Fruit fly (Drosophila melanogaster) whole organism, embryonic: ENCODE measurements around the gene CG13601.

Experiments used
- Atf-2 ChIP-seq: fragments of 200-800 bp; sonication (Bioruptor generic); optimal IDR thresholded peaks from 2 replicates; lab custom pipeline; 2016; ENCODE audit warnings: missing biosample characterization, missing genetic modification characterization
- Awh ChIP-seq: fragments of 200-800 bp; sonication (Bioruptor generic); IDR thresholded peaks from 2 replicates; pipeline ENCODE4, ENCODE4 v1.3.6; 2022; ENCODE audit warnings: missing biosample characterization, missing genetic modification characterization
- C15 ChIP-seq: fragments of 200-800 bp; sonication (Bioruptor generic); IDR thresholded peaks from 3 replicates; pipeline ENCODE4 v1.3.6; 2022; ENCODE audit warnings: missing biosample characterization, missing genetic modification characterization
- CG11560 ChIP-seq: fragments of 200-800 bp; sonication (Bioruptor generic); IDR thresholded peaks from 3 replicates; pipeline ENCODE4 v1.3.6; 2022; ENCODE audit warnings: missing biosample characterization, missing genetic modification characterization
- CG12391 ChIP-seq: fragments of 200-800 bp; sonication (Bioruptor generic); optimal IDR thresholded peaks from 3 replicates; lab custom pipeline; 2018; ENCODE audit warnings: missing biosample characterization, mild to moderate bottlenecking, missing genetic modification characterization, moderate library complexity
- CG12659 ChIP-seq: fragments of 200-800 bp; sonication (Bioruptor generic); optimal IDR thresholded peaks from 3 replicates; lab custom pipeline; 2017; ENCODE audit warnings: mild to moderate bottlenecking, missing biosample characterization, missing genetic modification reagents, missing genetic modification characterization
- CG12942 ChIP-seq: fragments of 200-800 bp; sonication (Bioruptor generic); optimal IDR thresholded peaks from 3 replicates; lab custom pipeline; 2016; ENCODE audit warnings: missing biosample characterization, missing genetic modification characterization
- CG13624 ChIP-seq: fragments of 200-800 bp; sonication (Bioruptor generic); optimal IDR thresholded peaks from 2 replicates; lab custom pipeline; 2016; ENCODE audit warnings: missing biosample characterization, missing genetic modification characterization
- CG13775 ChIP-seq: fragments of 200-800 bp; sonication (Bioruptor generic); optimal IDR thresholded peaks from 3 replicates; lab custom pipeline; 2017; ENCODE audit warnings: missing biosample characterization, mild to moderate bottlenecking, missing genetic modification characterization
- CG14965 ChIP-seq: fragments of 200-800 bp; sonication (Bioruptor generic); optimal IDR thresholded peaks from 2 replicates; lab custom pipeline; 2016; ENCODE audit warnings: missing biosample characterization, missing genetic modification characterization, borderline replicate concordance
- CG15479 ChIP-seq: fragments of 200-800 bp; sonication (Bioruptor generic); optimal IDR thresholded peaks from 3 replicates; lab custom pipeline; 2019; ENCODE audit warnings: missing biosample characterization, mild to moderate bottlenecking, missing genetic modification characterization, moderate library complexity
- CG16779 ChIP-seq: fragments of 200-800 bp; sonication (Bioruptor generic); IDR thresholded peaks from 2 replicates; pipeline ENCODE4 v1.3.6; 2022; ENCODE audit warnings: missing biosample characterization, missing genetic modification characterization
- CG16813 ChIP-seq: fragments of 200-800 bp; sonication (Bioruptor generic); IDR thresholded peaks from 3 replicates; pipeline ENCODE4 v1.3.6; 2022; ENCODE audit warnings: missing biosample characterization, missing genetic modification characterization; ENCODE audit not compliant: partially characterized antibody
- CG32532 ChIP-seq: fragments of 200-800 bp; sonication (Bioruptor generic); IDR thresholded peaks from 2 replicates; pipeline ENCODE4 v1.3.6; 2022; ENCODE audit warnings: missing biosample characterization, missing genetic modification characterization
- CG3838 ChIP-seq: fragments of 200-800 bp; sonication (Bioruptor generic); optimal IDR thresholded peaks from 3 replicates; lab custom pipeline; 2016; ENCODE audit warnings: missing biosample characterization, missing genetic modification characterization
- CG4730 ChIP-seq: fragments of 200-800 bp; sonication (Bioruptor generic); IDR thresholded peaks from 2 replicates; pipeline ENCODE4 v1.3.6; 2022; ENCODE audit warnings: missing biosample characterization, missing genetic modification characterization
- CG5245 ChIP-seq: fragments of 200-800 bp; sonication (Bioruptor generic); optimal IDR thresholded peaks from 3 replicates; lab custom pipeline; 2016; ENCODE audit warnings: missing biosample characterization, missing genetic modification characterization
- CG6765 ChIP-seq: fragments of 200-800 bp; sonication (Bioruptor generic); optimal IDR thresholded peaks from 3 replicates; lab custom pipeline; 2017; ENCODE audit warnings: missing biosample characterization, mild to moderate bottlenecking, missing genetic modification characterization
- CG6854 ChIP-seq: fragments of 200-800 bp; sonication (Bioruptor generic); optimal IDR thresholded peaks from 3 replicates; lab custom pipeline; 2017; ENCODE audit warnings: missing biosample characterization, mild to moderate bottlenecking, missing genetic modification characterization
- CG7271 ChIP-seq: fragments of 200-800 bp; sonication (Bioruptor generic); optimal IDR thresholded peaks from 2 replicates; lab custom pipeline; 2018; ENCODE audit warnings: missing biosample characterization, mild to moderate bottlenecking, missing genetic modification characterization, moderate library complexity
- CG8089 ChIP-seq: fragments of 200-800 bp; sonication (Bioruptor generic); optimal IDR thresholded peaks from 3 replicates; lab custom pipeline; 2016; ENCODE audit warnings: missing biosample characterization, missing genetic modification characterization
- Dbx ChIP-seq: fragments of 200-800 bp; sonication (Bioruptor generic); IDR thresholded peaks from 3 replicates; pipeline ENCODE4 v1.3.6; 2022; ENCODE audit warnings: missing biosample characterization, missing genetic modification characterization
- Dp ChIP-seq: fragments of 200-800 bp; sonication (Bioruptor generic); optimal IDR thresholded peaks from 2 replicates; lab custom pipeline; 2018; ENCODE audit warnings: missing biosample characterization, mild to moderate bottlenecking, missing genetic modification characterization, moderate library complexity
- GATAe ChIP-seq: fragments of 200-800 bp; sonication (Bioruptor generic); conservative IDR thresholded peaks from 2 replicates; pipeline ENCODE4 v1.3.6; 2022; ENCODE audit warnings: missing biosample characterization, missing genetic modification characterization
- HLH54F ChIP-seq: fragments of 200-800 bp; sonication (Bioruptor generic); optimal IDR thresholded peaks from 3 replicates; lab custom pipeline; 2016; ENCODE audit warnings: missing biosample characterization, missing genetic modification characterization
- Hand ChIP-seq: fragments of 200-800 bp; sonication (Bioruptor generic); optimal IDR thresholded peaks from 2 replicates; lab custom pipeline; 2017; ENCODE audit warnings: mild to moderate bottlenecking, missing biosample characterization, missing genetic modification reagents, missing genetic modification characterization
- Lhr ChIP-seq: fragments of 200-800 bp; sonication (Bioruptor generic); optimal IDR thresholded peaks from 3 replicates; lab custom pipeline; 2017; ENCODE audit warnings: mild to moderate bottlenecking, missing biosample characterization, missing genetic modification reagents, missing genetic modification characterization
- Max ChIP-seq: fragments of 200-800 bp; sonication (Bioruptor generic); optimal IDR thresholded peaks from 2 replicates; lab custom pipeline; 2016; ENCODE audit warnings: missing biosample characterization, mild to moderate bottlenecking, missing genetic modification characterization
- Med ChIP-seq: fragments of 200-800 bp; sonication (Bioruptor generic); peaks from one replicate; lab custom pipeline; 2016; ENCODE audit warnings: missing biosample characterization, missing genetic modification characterization, mild to moderate bottlenecking, inconsistent platforms, moderate library complexity
- Meics ChIP-seq: fragments of 200-800 bp; sonication (Bioruptor generic); optimal IDR thresholded peaks from 2 replicates; lab custom pipeline; 2017; ENCODE audit warnings: missing biosample characterization, mild to moderate bottlenecking, missing genetic modification characterization
- Neu2 ChIP-seq: fragments of 200-800 bp; sonication (Bioruptor generic); optimal IDR thresholded peaks from 3 replicates; lab custom pipeline; 2016; ENCODE audit warnings: missing biosample characterization, missing genetic modification characterization, borderline replicate concordance
- Oaz ChIP-seq: fragments of 200-800 bp; sonication (Bioruptor generic); IDR thresholded peaks from 2 replicates; pipeline ENCODE4 v1.3.6; 2022; ENCODE audit warnings: missing biosample characterization, missing genetic modification characterization
- Poxn ChIP-seq: fragments of 200-800 bp; sonication (Bioruptor generic); IDR thresholded peaks from 2 replicates; pipeline ENCODE4 v1.3.6; 2022; ENCODE audit warnings: missing biosample characterization, missing genetic modification characterization
- Trl ChIP-seq, 3 experiments: fragments of >200 bp in 2 of 3; fragments of 200-800 bp in 1 of 3; sonication (Bioruptor generic) in 1 of 3; optimal IDR thresholded peaks; 2 replicates in 1 of 3; 3 replicates in 2 of 3; lab custom pipeline; 2016 to 2017; ENCODE audit warnings: missing biosample characterization in 1 of 3, missing genetic modification characterization in 1 of 3
- ara ChIP-seq: fragments of 200-800 bp; sonication (Bioruptor generic); IDR thresholded peaks from 2 replicates; pipeline ENCODE4 v1.3.6; 2022; ENCODE audit warnings: missing biosample characterization, missing genetic modification characterization
- cad ChIP-seq: fragments of >200 bp; optimal IDR thresholded peaks from 2 replicates; lab custom pipeline; 2017; ENCODE audit warnings: missing biosample characterization, missing genetic modification characterization
- dimm ChIP-seq: fragments of 200-800 bp; sonication (Bioruptor generic); IDR thresholded peaks from 2 replicates; pipeline ENCODE4 v1.3.6; 2022; ENCODE audit warnings: missing biosample characterization, missing genetic modification characterization
- dpn ChIP-seq, 2 experiments: fragments of 200-800 bp; sonication (Bioruptor generic); optimal IDR thresholded peaks; 3 replicates each; lab custom pipeline; 2016; ENCODE audit warnings: missing biosample characterization in 2 of 2, missing genetic modification characterization in 2 of 2
- eve ChIP-seq, 2 experiments: fragments of >200 bp; optimal IDR thresholded peaks; 2 replicates each; lab custom pipeline; 2017; ENCODE audit warnings: missing biosample characterization in 2 of 2, missing genetic modification characterization in 2 of 2
- fu2 ChIP-seq: fragments of 200-800 bp; sonication (Bioruptor generic); optimal IDR thresholded peaks from 2 replicates; lab custom pipeline; 2016; ENCODE audit warnings: missing biosample characterization, missing genetic modification characterization
- gce ChIP-seq: fragments of 200-800 bp; sonication (Bioruptor generic); IDR thresholded peaks from 3 replicates; pipeline ENCODE4 v1.3.6; 2022; ENCODE audit warnings: missing biosample characterization, missing genetic modification characterization
- gt ChIP-seq: fragments of 200-800 bp; sonication (Bioruptor generic); IDR thresholded peaks from 2 replicates; pipeline ENCODE4 v1.3.6; 2022; ENCODE audit warnings: missing biosample characterization, missing genetic modification characterization
- jigr1 ChIP-seq: fragments of 200-800 bp; sonication (Bioruptor generic); IDR thresholded peaks from 3 replicates; pipeline ENCODE4 v1.3.6; 2022; ENCODE audit warnings: missing biosample characterization, missing genetic modification characterization
- lilli ChIP-seq: fragments of 200-800 bp; sonication (Bioruptor generic); optimal IDR thresholded peaks from 3 replicates; lab custom pipeline; 2016; ENCODE audit warnings: missing biosample characterization, missing genetic modification characterization
- pzg ChIP-seq: fragments of 200-800 bp; sonication (Bioruptor generic); optimal IDR thresholded peaks from 3 replicates; lab custom pipeline; 2018; ENCODE audit warnings: missing biosample characterization, mild to moderate bottlenecking, missing genetic modification characterization, moderate library complexity
- sc ChIP-seq, 3 experiments: fragments of >200 bp in 2 of 3; fragments of 200-800 bp in 1 of 3; sonication (Bioruptor generic) in 1 of 3; optimal IDR thresholded peaks; 2 replicates in 2 of 3; 3 replicates in 1 of 3; lab custom pipeline; 2017; ENCODE audit warnings: mild to moderate bottlenecking in 1 of 3, missing biosample characterization in 1 of 3, missing genetic modification characterization in 1 of 3, missing genetic modification reagents in 1 of 3
- sisA ChIP-seq: fragments of 200-800 bp; sonication (Bioruptor generic); IDR thresholded peaks from 2 replicates; pipeline ENCODE4 v1.3.6; 2022; ENCODE audit warnings: missing biosample characterization, missing genetic modification characterization
- so ChIP-seq: fragments of 200-800 bp; sonication (Bioruptor generic); IDR thresholded peaks from 3 replicates; pipeline ENCODE4 v1.3.6; 2022; ENCODE audit warnings: missing biosample characterization, missing genetic modification characterization
- toy ChIP-seq: fragments of 200-800 bp; sonication (Bioruptor generic); IDR thresholded peaks from 2 replicates; pipeline ENCODE4 v1.3.6; 2022; ENCODE audit warnings: missing biosample characterization, missing genetic modification characterization
- trh ChIP-seq: fragments of 200-800 bp; sonication (Bioruptor generic); optimal IDR thresholded peaks from 2 replicates; lab custom pipeline; 2016; ENCODE audit warnings: missing biosample characterization, missing genetic modification characterization
- tup ChIP-seq: fragments of 200-800 bp; sonication (Bioruptor generic); optimal IDR thresholded peaks from 2 replicates; lab custom pipeline; 2016; ENCODE audit warnings: missing biosample characterization, mild to moderate bottlenecking, missing genetic modification characterization, moderate library complexity

CG13601 gene

DNA sequence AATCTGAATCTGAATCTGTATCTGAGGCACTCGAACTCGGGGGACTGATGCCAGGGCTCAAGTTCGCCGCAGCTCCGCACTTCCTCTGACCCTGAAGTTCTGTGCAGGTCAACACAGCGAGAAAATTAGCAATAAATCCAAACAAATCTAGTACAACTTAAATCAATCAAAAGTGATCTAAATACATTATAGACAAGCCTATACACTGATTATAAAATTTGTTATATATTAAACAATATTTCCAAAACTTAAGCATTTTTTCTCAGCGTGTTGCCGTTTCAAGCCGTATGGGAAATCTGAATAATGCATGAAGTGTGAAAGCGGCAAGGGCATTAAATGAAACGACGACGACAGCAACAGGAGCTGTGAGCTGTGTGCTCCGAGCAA lies 12.4 kb downstream of the CG13601 start (continued):
- TF ChIP-seq dpn (GFP tag; optimal IDR thresholded peaks at IDR 0.05; lab: Kevin White, UChicago) (peak in 1 of 2 experiments; percentile 34), CG32532 (GFP tag; lab: Robert Waterston, UW) (peak; percentile 50), lilli (GFP tag; lab: Kevin White, UChicago) (peak; percentile 19), CG12942 (GFP tag; lab: Kevin White, UChicago) (no peak), CG3838 (GFP tag; lab: Kevin White, UChicago) (no peak), Hand (no peak), CG7271 (tag; lab: Kevin White, UChicago) (no peak), CG15479 (GFP tag; lab: Kevin White, UChicago) (no peak), jigr1 (GFP tag; lab: Robert Waterston, UW) (no peak), eve (GFP tag; optimal IDR thresholded peaks at IDR 0.05; lab: Kevin White, UChicago) (no peak), trh (no peak), Poxn (GFP tag; lab: Robert Waterston, UW) (no peak), CG12659 (GFP tag; lab: Kevin White, UChicago) (no peak), CG16813 (GFP tag; lab: Robert Waterston, UW) (no peak), CG13624 (GFP tag; lab: Kevin White, UChicago) (no peak), fu2 (GFP tag; lab: Kevin White, UChicago) (no peak), Dbx (GFP tag; lab: Robert Waterston, UW) (peak; percentile 56; the same call in 2 of the 3 replicates), Oaz (GFP tag; lab: Robert Waterston, UW) (no peak), Med (GFP tag; lab: Kevin White, UChicago) (peak; percentile 66), Neu2 (GFP tag; lab: Kevin White, UChicago) (no peak), CG8089 (GFP tag; lab: Kevin White, UChicago) (no peak), CG6765 (GFP tag; lab: Kevin White, UChicago) (no peak), Meics (peak; percentile 43), CG11560 (no peak), sc (optimal IDR thresholded peaks at IDR 0.05; lab: Kevin White, UChicago) (no peak), sc (GFP tag; optimal IDR thresholded peaks at IDR 0.05; lab: Kevin White, UChicago) (no peak), ara (GFP tag; lab: Robert Waterston, UW) (no peak; the same call in 1 of the 2 replicates), toy (GFP tag; lab: Robert Waterston, UW) (no peak), Max (GFP tag; lab: Kevin White, UChicago) (no peak), Trl (optimal IDR thresholded peaks at IDR 0.05; lab: Kevin White, UChicago) (no peak), Trl (GFP tag; optimal IDR thresholded peaks at IDR 0.05; lab: Kevin White, UChicago) (peak; percentile 7), Awh (GFP tag; lab: Robert Waterston, UW) (no peak), CG5245 (GFP tag; lab: Kevin White, UChicago) (no peak), HLH54F (GFP tag; lab: Kevin White, UChicago) (no peak), C15 (GFP tag; lab: Robert Waterston, UW) (no peak), cad (GFP tag; lab: Kevin White, UChicago) (no peak), gce (GFP tag; lab: Robert Waterston, UW) (no peak), Dp (GFP tag; lab: Kevin White, UChicago) (no peak), CG6854 (GFP tag; lab: Kevin White, UChicago) (no peak), Lhr (GFP tag; lab: Kevin White, UChicago) (no peak), CG13775 (GFP tag; lab: Kevin White, UChicago) (peak; percentile 16), GATAe (GFP tag; lab: Robert Waterston, UW) (no peak), tup (GFP tag; lab: Kevin White, UChicago) (no peak), gt (no peak), CG12391 (tag; lab: Kevin White, UChicago) (peak; percentile 31), CG14965 (no peak), pzg (no peak), so (GFP tag; lab: Robert Waterston, UW) (peak; percentile 60; the same call in 1 of the 3 replicates), dimm (GFP tag; lab: Robert Waterston, UW) (no peak), Atf-2 (GFP tag; lab: Kevin White, UChicago) (no peak), sisA (GFP tag; lab: Robert Waterston, UW) (peak; percentile 19; the same call in 1 of the 2 replicates), CG16779 (no peak), CG4730 (no peak)
